Worm (Caenorhabditis elegans) whole organism, early embryonic: ENCODE measurements around the gene C26E6.1.
A peak's percentile ranks its signal among the peaks of the same experiment; 100 is the strongest.
"Not testable (repeated sequence)": the region's sequence is repeated elsewhere in the genome, so short reads cannot be mapped to it uniquely, and the experiment has no call there.

Experiments used
- B0310.2 ChIP-seq: sonication (generic microtip); optimal IDR thresholded peaks from 2 replicates; lab custom pipeline; 2016; ENCODE audit warnings: mild to moderate bottlenecking, missing genetic modification characterization, missing compliant biosample characterization
- F13C5.2 ChIP-seq: sonication (generic microtip); optimal IDR thresholded peaks from 2 replicates; lab custom pipeline; 2017; ENCODE audit warnings: mild to moderate bottlenecking, missing genetic modification characterization, inconsistent platforms, missing compliant biosample characterization
- aly-1 ChIP-seq: sonication (generic microtip); optimal IDR thresholded peaks from 2 replicates; lab custom pipeline; 2016; ENCODE audit warnings: missing genetic modification characterization, missing compliant biosample characterization
- ama-1 ChIP-seq: fragments of 150-350 bp; optimal IDR thresholded peaks from 2 replicates; lab custom pipeline; 2014
- ceh-13 ChIP-seq: fragments of 200-800 bp; sonication (Bioruptor generic); optimal IDR thresholded peaks from 2 replicates; lab custom pipeline; 2018; ENCODE audit warnings: mild to moderate bottlenecking, missing genetic modification characterization, missing compliant biosample characterization
- ceh-36 ChIP-seq: sonication (generic microtip); optimal IDR thresholded peaks from 2 replicates; lab custom pipeline; 2016; ENCODE audit warnings: missing genetic modification characterization, inconsistent platforms, missing compliant biosample characterization
- ets-7 ChIP-seq: sonication (generic microtip); optimal IDR thresholded peaks from 2 replicates; lab custom pipeline; 2016; ENCODE audit warnings: missing genotype, missing genetic modification characterization, missing compliant biosample characterization
- flt-1 ChIP-seq: fragments of 200-800 bp; sonication (Bioruptor generic); IDR thresholded peaks from 2 replicates; pipeline ENCODE4 v1.3.6; 2022; ENCODE audit warnings: missing genetic modification characterization, missing compliant biosample characterization
- hmbx-1 ChIP-seq: sonication (generic microtip); optimal IDR thresholded peaks from 2 replicates; lab custom pipeline; 2016; ENCODE audit warnings: mild to moderate bottlenecking, missing genetic modification characterization, missing compliant biosample characterization
- hmg-4 ChIP-seq: fragments of 200-800 bp; sonication (Bioruptor generic); optimal IDR thresholded peaks from 2 replicates; lab custom pipeline; 2018; ENCODE audit warnings: mild to moderate bottlenecking, missing genetic modification characterization, missing compliant biosample characterization
- hnd-1 ChIP-seq: sonication (generic microtip); optimal IDR thresholded peaks from 2 replicates; lab custom pipeline; 2016; ENCODE audit warnings: missing genetic modification characterization, missing compliant biosample characterization
- pes-1 ChIP-seq: fragments of 200-800 bp; sonication (Bioruptor generic); IDR thresholded peaks from 2 replicates; pipeline ENCODE4 v1.3.6; 2022; ENCODE audit warnings: missing genetic modification reagents, missing genetic modification characterization, missing compliant biosample characterization
- scrt-1 ChIP-seq: fragments of 200-800 bp; sonication (Bioruptor generic); IDR thresholded peaks from 2 replicates; pipeline ENCODE4 v1.3.6; 2022; ENCODE audit warnings: missing genetic modification characterization, missing compliant biosample characterization
- sea-1 ChIP-seq: fragments of 200-800 bp; sonication (Bioruptor generic); conservative IDR thresholded peaks from 2 replicates; pipeline ENCODE4 v1.3.6; 2022; ENCODE audit warnings: missing genetic modification characterization, missing compliant biosample characterization
- tbx-11 ChIP-seq: fragments of 200-800 bp; sonication (Bioruptor generic); IDR thresholded peaks from 2 replicates; pipeline ENCODE4 v1.3.6; 2022; ENCODE audit warnings: missing genetic modification characterization, missing compliant biosample characterization
- tbx-37 ChIP-seq: fragments of 200-800 bp; sonication (Bioruptor generic); conservative IDR thresholded peaks from 2 replicates; pipeline ENCODE4 v1.3.6; 2022; ENCODE audit warnings: missing genetic modification reagents, missing genetic modification characterization, missing compliant biosample characterization
- tra-4 ChIP-seq: sonication (generic microtip); optimal IDR thresholded peaks from 2 replicates; lab custom pipeline; 2017; ENCODE audit warnings: missing genetic modification characterization, missing compliant biosample characterization

The C26E6.1 gene

DNA sequence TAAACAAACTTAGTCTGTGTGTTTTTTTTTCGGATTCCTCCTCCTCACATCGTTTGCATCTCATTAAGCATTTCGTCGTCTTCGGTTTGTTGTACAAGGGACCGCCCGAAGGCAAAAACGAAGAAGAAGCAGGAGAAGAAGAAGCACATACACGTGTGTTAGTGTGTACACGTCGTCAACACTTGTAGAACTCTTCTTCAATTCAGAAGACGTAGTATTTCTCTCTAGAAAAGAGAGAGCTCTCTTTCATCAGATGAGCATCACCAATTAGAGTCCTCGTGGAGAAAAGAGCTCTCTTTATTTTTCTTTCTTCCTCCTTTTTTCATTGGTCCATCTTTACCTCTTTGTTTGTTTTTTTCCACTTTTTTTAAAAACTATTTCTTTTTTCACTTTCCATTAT lies 11.5 kb downstream of the C26E6.1 start:
- TF ChIP-seq tra-4 (tag; lab: Kevin White, UChicago) (no peak), sea-1 (GFP tag; lab: Robert Waterston, UW) (no peak), scrt-1 (GFP tag; lab: Robert Waterston, UW) (no peak), hmg-4 (GFP tag; lab: Kevin White, UChicago) (no peak), ceh-13 (GFP tag; lab: Kevin White, UChicago) (no peak), B0310.2 (tag; lab: Kevin White, UChicago) (no peak), ets-7 (no peak), aly-1 (tag; lab: Kevin White, UChicago) (no peak), hmbx-1 (no peak), flt-1 (no peak), ceh-36 (no peak), pes-1 (GFP tag; lab: Robert Waterston, UW) (no peak)

DNA sequence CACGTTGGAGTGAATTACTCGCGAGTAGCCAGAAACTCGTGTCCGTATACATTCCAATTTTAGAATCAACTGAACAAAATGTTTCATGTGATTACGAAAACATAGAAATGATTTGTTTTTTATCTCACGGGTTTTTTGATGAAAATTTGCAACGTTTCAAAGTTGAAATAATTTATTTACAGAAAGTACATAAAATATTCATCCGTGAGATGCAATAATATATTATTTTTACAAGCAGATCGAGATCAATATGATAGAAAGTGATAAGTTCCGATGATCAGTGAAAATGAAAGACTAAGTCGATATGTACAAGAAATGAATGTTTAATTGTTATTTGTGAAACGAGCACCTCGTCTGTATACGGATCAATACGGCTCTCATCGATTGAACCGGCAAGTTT lies 23.7 kb downstream of the C26E6.1 start, which contains the start of gene C27F2.6:
TSS of gene C27F2.6 (minus strand) at position 101 of the 400 bp plus-strand sequence.
- TF ChIP-seq aly-1 (tag; lab: Kevin White, UChicago); hmg-4 (GFP tag; lab: Kevin White, UChicago); tbx-11 (GFP tag; lab: Robert Waterston, UW): not testable (repeated sequence)

DNA sequence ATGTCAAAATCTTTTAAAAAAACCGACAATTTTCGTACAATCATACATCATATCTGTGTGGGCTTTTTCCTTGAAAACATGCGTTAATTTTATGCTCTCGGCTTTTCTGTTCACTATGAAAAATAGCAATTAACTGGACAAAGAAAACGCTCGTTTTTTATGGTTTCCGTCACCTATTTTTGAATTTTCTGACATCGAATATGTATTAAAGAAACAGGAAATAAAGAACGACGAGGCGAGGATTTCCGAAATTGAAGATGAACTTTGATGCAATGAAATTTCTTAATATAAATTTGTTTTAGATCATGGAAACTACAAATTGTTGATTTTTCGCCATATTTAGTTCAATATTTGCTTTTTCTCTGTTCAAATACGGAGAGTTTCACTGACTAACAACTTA lies 27.3 kb downstream of the C26E6.1 start:
- TF ChIP-seq ceh-36: no peak
- TF ChIP-seq tbx-11 (GFP tag; lab: Robert Waterston, UW): no peak
- no peak for TF ChIP-seq hnd-1 (tag; lab: Kevin White, UChicago)
- no peak for TF ChIP-seq ama-1 (lab: Kevin White, UChicago)
- no peak for TF ChIP-seq tbx-37 (GFP tag; lab: Robert Waterston, UW)
- TF ChIP-seq hmg-4 (GFP tag; lab: Kevin White, UChicago): no peak
- no peak for TF ChIP-seq B0310.2 (tag; lab: Kevin White, UChicago)
- TF ChIP-seq ceh-13 (GFP tag; lab: Kevin White, UChicago): no peak
- TF ChIP-seq aly-1 (tag; lab: Kevin White, UChicago): no peak
- no peak for TF ChIP-seq scrt-1 (GFP tag; lab: Robert Waterston, UW)
- TF ChIP-seq flt-1: no peak
- TF ChIP-seq F13C5.2 (tag; lab: Kevin White, UChicago): no peak
- no peak for TF ChIP-seq hmbx-1
- no peak for TF ChIP-seq tra-4 (tag; lab: Kevin White, UChicago)
- TF ChIP-seq ets-7: no peak
- TF ChIP-seq pes-1 (GFP tag; lab: Robert Waterston, UW): no peak
- no peak for TF ChIP-seq sea-1 (GFP tag; lab: Robert Waterston, UW)

DNA sequence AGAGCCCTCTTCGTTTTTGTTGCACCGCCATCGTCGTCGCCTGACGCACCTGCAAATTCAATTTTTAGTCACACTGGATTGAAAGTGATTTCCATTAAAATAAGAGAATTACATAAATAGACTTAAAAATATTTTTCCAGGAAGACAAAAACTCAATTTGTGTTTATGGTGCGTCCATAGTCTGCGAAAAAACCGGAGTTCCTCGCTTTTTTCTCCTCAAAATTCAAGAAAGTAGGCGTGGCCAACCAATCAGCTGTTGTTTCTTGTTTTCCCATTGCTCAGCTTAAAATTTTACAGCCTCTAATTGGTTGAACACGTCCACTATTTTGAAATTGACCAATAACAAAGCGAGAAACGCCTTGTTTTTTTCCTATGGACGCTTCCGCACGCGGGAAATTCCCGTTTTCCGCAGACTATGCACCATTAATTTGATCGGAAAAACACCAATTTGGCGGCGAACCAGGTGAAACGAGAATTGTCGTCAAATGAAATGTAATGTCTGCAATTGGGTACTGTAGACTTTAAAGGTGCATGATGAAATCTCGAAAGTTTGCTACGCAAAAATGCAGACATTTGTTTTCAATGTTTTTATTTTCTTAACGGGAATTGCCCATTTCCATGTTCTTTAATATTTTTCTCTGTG lies 27.9 kb downstream of the C26E6.1 start, which contains the start of gene C27F2.7:
TSS of gene C27F2.7 (minus strand) at position 51 of the 643 bp plus-strand sequence.
- TF ChIP-seq aly-1 (tag; lab: Kevin White, UChicago): no peak
- TF ChIP-seq hnd-1 (tag; lab: Kevin White, UChicago): no peak
- no peak for TF ChIP-seq hmg-4 (GFP tag; lab: Kevin White, UChicago)

ce11 chrIII:4986790-4987259 lies 30.2 kb downstream of the C26E6.1 start, which contains the start of the genes C27F2.10 and wdr-60:
Gene C27F2.10 (minus strand): TSS chrIII:4986898.
Gene wdr-60 (plus strand): TSS chrIII:4987209.
- TF ChIP-seq scrt-1 (GFP tag; lab: Robert Waterston, UW): no peak
- TF ChIP-seq tbx-37 (GFP tag; lab: Robert Waterston, UW): peak; percentile 58

ce11 chrIII:4987666-4988065 lies 31.0 kb downstream of the C26E6.1 start:
- TF ChIP-seq pes-1 (GFP tag; lab: Robert Waterston, UW): no peak
- no peak for TF ChIP-seq ama-1 (lab: Kevin White, UChicago)
- no peak for TF ChIP-seq flt-1
- no peak for TF ChIP-seq ets-7
- TF ChIP-seq scrt-1 (GFP tag; lab: Robert Waterston, UW): no peak
- no peak for TF ChIP-seq hmg-4 (GFP tag; lab: Kevin White, UChicago)
- TF ChIP-seq tbx-11 (GFP tag; lab: Robert Waterston, UW): no peak
- no peak for TF ChIP-seq ceh-13 (GFP tag; lab: Kevin White, UChicago)
- TF ChIP-seq sea-1 (GFP tag; lab: Robert Waterston, UW): no peak
- no peak for TF ChIP-seq tra-4 (tag; lab: Kevin White, UChicago)
- no peak for TF ChIP-seq hmbx-1
- no peak for TF ChIP-seq F13C5.2 (tag; lab: Kevin White, UChicago)
- TF ChIP-seq tbx-37 (GFP tag; lab: Robert Waterston, UW): no peak
- no peak for TF ChIP-seq B0310.2 (tag; lab: Kevin White, UChicago)
- TF ChIP-seq ceh-36: no peak
- no peak for TF ChIP-seq hnd-1 (tag; lab: Kevin White, UChicago)
- no peak for TF ChIP-seq aly-1 (tag; lab: Kevin White, UChicago)

ce11 chrIII:4998111-4998859 lies 41.6 kb downstream of the C26E6.1 start, which contains the start of gene tmem-131:
Gene tmem-131 (minus strand): TSS chrIII:4998161.
- TF ChIP-seq B0310.2 (tag; lab: Kevin White, UChicago) (no peak), F13C5.2 (tag; lab: Kevin White, UChicago) (no peak), ceh-13 (GFP tag; lab: Kevin White, UChicago) (no peak), hmg-4 (GFP tag; lab: Kevin White, UChicago) (no peak), ama-1 (lab: Kevin White, UChicago) (no peak), hmbx-1 (no peak), flt-1 (no peak), pes-1 (GFP tag; lab: Robert Waterston, UW) (no peak), aly-1 (tag; lab: Kevin White, UChicago) (no peak), tra-4 (tag; lab: Kevin White, UChicago) (no peak), tbx-37 (GFP tag; lab: Robert Waterston, UW) (no peak), tbx-11 (GFP tag; lab: Robert Waterston, UW) (no peak), sea-1 (GFP tag; lab: Robert Waterston, UW) (no peak), scrt-1 (GFP tag; lab: Robert Waterston, UW) (no peak), ceh-36 (no peak), hnd-1 (tag; lab: Kevin White, UChicago) (no peak), ets-7 (no peak)
